Fruit fly (Drosophila melanogaster): ENCODE data around the gene CG31697.

Gene CG31697

DNA sequence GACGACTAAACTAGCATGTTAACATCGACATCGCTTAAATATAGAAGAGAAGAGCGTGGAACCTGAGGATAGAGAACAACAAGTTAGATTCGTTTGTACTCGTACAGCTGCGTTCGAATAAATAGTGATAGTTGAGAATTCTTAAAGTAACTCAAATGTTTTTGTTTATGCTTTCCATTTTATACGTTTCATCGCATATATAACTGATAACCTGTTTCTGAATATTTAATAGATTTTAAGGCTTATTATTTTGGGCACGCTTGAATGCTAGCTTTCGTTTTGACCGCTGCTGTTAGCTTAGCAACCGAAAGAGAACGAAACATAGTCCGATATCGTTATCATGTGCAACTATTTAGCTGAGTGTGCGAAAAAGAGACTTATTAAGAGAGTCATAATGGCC, 6.9 kb upstream of the CG31697 start (continued):
- TF ChIP-seq CG9876 (GFP tag; optimal IDR thresholded peaks at IDR 0.05) (peak; percentile 90), CG17802 (tag; optimal IDR thresholded peaks at IDR 0.05) (peak; percentile 55), YL-1 (GFP tag; optimal IDR thresholded peaks at IDR 0.05) (peak; percentile 74), CG1832 (GFP tag; optimal IDR thresholded peaks at IDR 0.05) (no peak), CG12942 (GFP tag; optimal IDR thresholded peaks at IDR 0.05) (peak; percentile 85), CG9437 (GFP tag; optimal IDR thresholded peaks at IDR 0.05) (peak; percentile 85), ken (GFP tag; IDR thresholded peaks at IDR 0.05) (peak; percentile 90), unc-4 (GFP tag; IDR thresholded peaks at IDR 0.05; ENCODE audit: partially characterized antibody) (0 out of 2 replicates have a peak, but pooled peaks have one; percentile 29), sima (GFP tag; optimal IDR thresholded peaks at IDR 0.05) (peak; percentile 84), Chrac-16 (GFP tag; optimal IDR thresholded peaks at IDR 0.05) (peak; percentile 91), CG8478 (optimal IDR thresholded peaks at IDR 0.05) (no peak), CG31441 (GFP tag; IDR thresholded peaks at IDR 0.05) (peak; percentile 84), salm (tag; optimal IDR thresholded peaks at IDR 0.05) (peak; percentile 89), E2f2 (GFP tag; IDR thresholded peaks at IDR 0.05) (peak; percentile 80), CG13123 (GFP tag; optimal IDR thresholded peaks at IDR 0.05) (peak; percentile 86), hkb (optimal IDR thresholded peaks at IDR 0.05) (no peak), hkb (GFP tag; IDR thresholded peaks at IDR 0.05) (peak; percentile 97), gcm2 (GFP tag; optimal IDR thresholded peaks at IDR 0.05) (peak; percentile 87), CG3726 (GFP tag; IDR thresholded peaks at IDR 0.05) (peak; percentile 90), CG2202 (tag; optimal IDR thresholded peaks at IDR 0.05) (peak; percentile 49), CG34224 (GFP tag; IDR thresholded peaks at IDR 0.05; ENCODE audit: partially characterized antibody) (no peak), Dek (tag; optimal IDR thresholded peaks at IDR 0.05) (peak; percentile 98), Dip3 (GFP tag; optimal IDR thresholded peaks at IDR 0.05) (peak; percentile 98), CG2120 (GFP tag; optimal IDR thresholded peaks at IDR 0.05) (peak; percentile 99), ap (GFP tag; IDR thresholded peaks at IDR 0.05) (peak; percentile 81), exex (tag; optimal IDR thresholded peaks at IDR 0.05) (peak; percentile 90), hbn (GFP tag; IDR thresholded peaks at IDR 0.05; ENCODE audit: partially characterized antibody) (no peak), E2f1 (GFP tag; IDR thresholded peaks at IDR 0.05) (peak; percentile 95), CG11456 (GFP tag; IDR thresholded peaks at IDR 0.05) (peak; percentile 98), mirr (GFP tag; optimal IDR thresholded peaks at IDR 0.05) (peak; percentile 95), gsb-n (tag; optimal IDR thresholded peaks at IDR 0.05) (peak; percentile 71), Mes4 (GFP tag; optimal IDR thresholded peaks at IDR 0.05) (peak; percentile 81), crol (GFP tag; IDR thresholded peaks at IDR 0.05) (peak; percentile 46; the same call in 1 of the 2 replicates), kni (GFP tag; optimal IDR thresholded peaks at IDR 0.05) (no peak), CG13894 (tag; optimal IDR thresholded peaks at IDR 0.05) (peak; percentile 98), lola (GFP tag; optimal IDR thresholded peaks at IDR 0.05) (peak in 1 of 3 experiments; percentile 53), Fer1 (GFP tag; optimal IDR thresholded peaks at IDR 0.05) (peak; percentile 98), Ets97D (GFP tag; optimal IDR thresholded peaks at IDR 0.05) (peak; percentile 84), CG10654 (GFP tag; optimal IDR thresholded peaks at IDR 0.05) (peak; percentile 85), z (GFP tag; IDR thresholded peaks at IDR 0.05) (peak; percentile 32; the same call in 1 of the 3 replicates), bsh (GFP tag; optimal IDR thresholded peaks at IDR 0.05) (peak; percentile 88 to 96), br (optimal IDR thresholded peaks at IDR 0.05) (no peak), H15 (GFP tag; IDR thresholded peaks at IDR 0.05) (peak; percentile 93), CG12219 (GFP tag; optimal IDR thresholded peaks at IDR 0.05) (peak; percentile 93), CG7987 (GFP tag; optimal IDR thresholded peaks at IDR 0.05) (peak; percentile 91), CG15514 (GFP tag; optimal IDR thresholded peaks at IDR 0.05) (peak; percentile 94), nerfin-1 (tag; optimal IDR thresholded peaks at IDR 0.05) (peak; percentile 71), Lim3 (GFP tag; IDR thresholded peaks at IDR 0.05) (peak; percentile 79), NK7.1 (GFP tag; optimal IDR thresholded peaks at IDR 0.05) (peak; percentile 88), Max (GFP tag; optimal IDR thresholded peaks at IDR 0.05) (peak; percentile 94), Xrp1 (GFP tag; IDR thresholded peaks at IDR 0.05) (peak; percentile 92), CG3847 (GFP tag; IDR thresholded peaks at IDR 0.05) (peak; percentile 98)

Data from whole organism, embryonic.